Worm (Caenorhabditis elegans): ENCODE measurements around the gene F58B4.7.

Gene F58B4.7

ce11 chrV:10938739-10939138 is 15.6 kb upstream of the F58B4.7 start, which contains the start of gene F17C11.11:
F17C11.11 (minus strand) TSS chrV:10938817.
- TF ChIP-seq ztf-25 (GFP tag; IDR thresholded peaks at IDR 0.05) (no peak), nhr-80 (tag; optimal IDR thresholded peaks at IDR 0.05) (peak; percentile 80), lin-40 (tag; optimal IDR thresholded peaks at IDR 0.05) (no peak), chd-7 (tag; optimal IDR thresholded peaks at IDR 0.05) (peak; percentile 20), B0336.3 (GFP tag; IDR thresholded peaks at IDR 0.05) (0 out of 2 replicates have a peak, but pooled peaks have one; percentile 19), rec-8 (tag; optimal IDR thresholded peaks at IDR 0.05) (no peak), ZK185.1 (tag; optimal IDR thresholded peaks at IDR 0.05; ENCODE audit: poor library complexity, severe bottlenecking) (peak; percentile 22), cebp-1 (GFP tag; IDR thresholded peaks at IDR 0.05) (peak; percentile 95), cebp-1 (tag; optimal IDR thresholded peaks at IDR 0.05) (peak; percentile 99)

- peak; percentile 50 for TF ChIP-seq somi-1 (GFP tag; optimal IDR thresholded peaks at IDR 0.05)
- no peak for TF ChIP-seq ztf-3 (GFP tag; optimal IDR thresholded peaks at IDR 0.05)
- TF ChIP-seq mel-28 (tag; optimal IDR thresholded peaks at IDR 0.05; ENCODE audit: borderline replicate concordance): no peak
- peak; percentile 4 for TF ChIP-seq nhr-90 (tag; optimal IDR thresholded peaks at IDR 0.05)
- no peak for TF ChIP-seq tbx-9 (tag; optimal IDR thresholded peaks at IDR 0.05; ENCODE audit: borderline replicate concordance)
- TF ChIP-seq bed-2 (GFP tag; IDR thresholded peaks at IDR 0.05): no peak
- TF ChIP-seq mes-4 (tag; optimal IDR thresholded peaks at IDR 0.05): no peak
- peak; percentile 33 for TF ChIP-seq lin-40 (tag; optimal IDR thresholded peaks at IDR 0.05)
- TF ChIP-seq lin-35 (GFP tag; optimal IDR thresholded peaks at IDR 0.05): peak in 1 of 3 experiments; percentile 52
- peak; percentile 21 for TF ChIP-seq repo-1 (tag; optimal IDR thresholded peaks at IDR 0.05)
- TF ChIP-seq nfyb-1 (GFP tag; IDR thresholded peaks at IDR 0.05): peak; percentile 80
- TF ChIP-seq mcd-1 (GFP tag; IDR thresholded peaks at IDR 0.05): 0 out of 2 replicates have a peak, but pooled peaks have one; percentile 21
- no peak for TF ChIP-seq hlh-26 (GFP tag; conservative IDR thresholded peaks at IDR 0.05)
- TF ChIP-seq cebp-1 (GFP tag; IDR thresholded peaks at IDR 0.05): peak; percentile 54; the same call in 1 of the 2 replicates
- TF ChIP-seq cebp-1 (tag; optimal IDR thresholded peaks at IDR 0.05): peak; percentile 51
- TF ChIP-seq C06A6.2 (GFP tag; conservative IDR thresholded peaks at IDR 0.05): peak; percentile 33
- TF ChIP-seq F57A8.1 (GFP tag; optimal IDR thresholded peaks at IDR 0.05): no peak
- TF ChIP-seq tbp1 (GFP tag; optimal IDR thresholded peaks at IDR 0.05): peak; percentile 2
- peak; percentile 37 for TF ChIP-seq ama-1 (optimal IDR thresholded peaks at IDR 0.05)
- TF ChIP-seq ama-1 (GFP tag; optimal IDR thresholded peaks at IDR 0.05): peak in 1 of 2 experiments; percentile 10
Measured at ce11 chrV:10937294-10937693, 14.2 kb upstream of the F58B4.7 start.

ce11 chrV:10936681-10937080 is 13.6 kb upstream of the F58B4.7 start, which contains the start of gene F17C11.12:
F17C11.12 (minus strand) TSS chrV:10936920.
- no peak for TF ChIP-seq B0261.1 (tag; optimal IDR thresholded peaks at IDR 0.05)
- TF ChIP-seq gei-17 (GFP tag; optimal IDR thresholded peaks at IDR 0.05): no peak
- no peak for TF ChIP-seq snpc-1.1 (tag; optimal IDR thresholded peaks at IDR 0.05; ENCODE audit: insufficient read depth)
- TF ChIP-seq nhr-80 (tag; optimal IDR thresholded peaks at IDR 0.05): peak; percentile 66
- no peak for TF ChIP-seq ztf-26 (tag; optimal IDR thresholded peaks at IDR 0.05)

- TF ChIP-seq ZK185.1 (tag; optimal IDR thresholded peaks at IDR 0.05; ENCODE audit: poor library complexity, severe bottlenecking) (no peak), D2030.7 (GFP tag; IDR thresholded peaks at IDR 0.05) (no peak), nhr-80 (tag; optimal IDR thresholded peaks at IDR 0.05) (peak; percentile 92), nfyb-1 (GFP tag; IDR thresholded peaks at IDR 0.05) (no peak), nhr-179 (tag; optimal IDR thresholded peaks at IDR 0.05) (no peak)
Measured at ce11 chrV:10932411-10932810, 9.3 kb upstream of the F58B4.7 start, which contains the start of gene F58B4.5. F58B4.5 (plus strand) TSS chrV:10932693.

Data from whole organism, young adult.